Worm (Caenorhabditis elegans): ENCODE measurements around the gene F32D8.12.

The F32D8.12 gene

DNA sequence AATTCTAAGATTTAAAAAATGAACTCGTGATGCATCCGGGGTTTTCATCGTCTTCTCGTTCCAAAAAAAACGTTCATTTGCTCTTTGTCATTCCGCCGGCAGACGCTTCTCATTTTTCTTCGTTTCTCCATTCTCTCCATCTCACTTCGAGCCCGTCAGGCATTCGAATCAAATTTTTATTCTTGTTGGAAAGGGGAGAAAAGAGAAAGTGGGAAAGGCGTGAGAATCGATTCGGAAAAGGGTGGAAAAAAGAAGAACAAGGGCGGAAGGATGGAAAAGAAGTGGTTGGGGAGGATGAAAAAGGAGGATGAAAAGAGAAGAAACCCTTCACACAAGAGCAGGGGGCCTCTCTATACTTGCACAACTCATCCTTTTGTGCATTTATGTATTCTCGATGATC, 14.0 kb upstream of the F32D8.12 start:
- no peak for TF ChIP-seq unc-62 (GFP tag; optimal IDR thresholded peaks at IDR 0.05)

DNA sequence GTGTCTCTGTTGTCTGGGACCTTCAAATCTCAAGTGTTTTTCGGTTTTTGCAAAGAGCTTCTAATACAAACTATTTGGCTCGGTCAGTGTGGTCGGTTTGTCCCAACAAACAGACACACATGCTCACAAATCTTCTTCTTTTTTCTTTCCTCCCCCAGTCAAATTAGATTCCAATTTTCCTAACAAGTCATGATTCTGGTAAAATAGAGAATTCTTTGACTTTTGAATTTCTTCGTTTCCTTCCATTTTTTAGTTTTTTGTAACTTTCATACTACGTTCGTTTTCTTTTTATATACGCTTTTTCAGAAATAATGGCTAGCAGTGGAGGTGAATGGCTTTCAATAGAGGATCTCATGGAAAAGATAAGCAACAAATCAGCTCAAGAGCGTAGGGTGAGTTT, 12.9 kb upstream of the F32D8.12 start, which contains the start of gene F32D8.15:
F32D8.15 (plus strand) TSS at position 301 of the 400 bp plus-strand sequence.
- no peak for TF ChIP-seq unc-62 (GFP tag; optimal IDR thresholded peaks at IDR 0.05)

DNA sequence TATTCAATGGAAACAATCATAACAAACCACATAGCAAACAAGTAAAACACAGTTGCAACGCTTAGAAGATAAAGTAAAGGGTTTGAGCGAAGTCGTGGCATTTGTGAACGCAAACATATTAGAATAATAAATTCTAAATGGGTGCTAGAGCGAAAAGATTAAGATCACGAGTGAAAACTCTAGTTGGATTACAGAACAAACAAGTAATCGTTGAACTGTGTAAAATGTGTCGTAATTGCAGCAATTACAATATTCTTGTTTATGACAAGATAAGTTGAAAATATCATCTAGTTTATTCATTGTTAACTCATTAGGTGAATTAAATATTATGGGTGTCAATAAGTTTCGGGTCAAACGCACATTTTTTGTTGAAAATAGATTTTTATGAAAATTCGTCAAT, 11.9 kb upstream of the F32D8.12 start, which contains the start of gene F32D8.8:
F32D8.8 (minus strand) TSS at position 101 of the 400 bp plus-strand sequence.
- TF ChIP-seq unc-62 (GFP tag; optimal IDR thresholded peaks at IDR 0.05): no peak

DNA sequence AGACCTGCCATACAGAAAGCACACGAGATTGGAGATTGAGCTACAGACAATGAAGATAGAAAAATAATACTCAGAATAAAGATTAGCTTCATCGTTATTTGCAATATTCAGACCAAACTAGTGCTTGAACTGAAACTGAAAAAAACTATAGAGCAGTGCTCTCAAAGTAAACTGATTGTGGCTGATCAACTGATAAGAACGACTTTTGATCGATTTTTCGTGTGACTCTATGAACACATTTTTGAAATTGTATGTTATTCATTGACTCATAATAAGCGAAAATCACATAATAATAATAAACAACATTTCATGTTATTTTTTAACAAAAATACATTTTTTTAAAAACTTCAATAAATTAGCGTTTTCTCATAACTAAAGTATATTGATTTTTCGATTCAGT, 10.3 kb upstream of the F32D8.12 start, which contains the start of gene spp-16:
spp-16 (minus strand) TSS at position 179 of the 400 bp plus-strand sequence.
- TF ChIP-seq unc-62 (GFP tag; optimal IDR thresholded peaks at IDR 0.05): no peak

ce11 chrV:10898629-10899028, 7.8 kb upstream of the F32D8.12 start:
- TF ChIP-seq unc-62 (GFP tag; optimal IDR thresholded peaks at IDR 0.05): no peak

DNA sequence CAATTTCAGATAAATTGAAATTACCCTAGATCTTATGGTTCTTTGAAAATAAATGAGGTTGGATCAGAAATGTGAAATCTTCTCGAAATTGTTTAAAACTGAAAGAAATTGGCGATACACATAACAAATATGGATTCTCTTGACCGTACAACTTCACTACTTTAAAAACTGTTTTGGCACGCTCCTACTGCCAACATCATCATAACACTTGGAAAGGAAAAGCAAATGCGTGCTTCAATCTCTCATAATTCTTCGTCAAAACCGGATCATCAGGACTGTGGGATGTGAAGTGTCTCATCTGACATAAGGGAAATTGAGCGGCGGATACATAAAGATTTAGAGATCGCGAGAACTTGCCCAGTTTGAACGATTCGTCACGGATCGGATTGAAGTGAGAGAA, 7.3 kb upstream of the F32D8.12 start, which contains the start of gene F32D8.7:
F32D8.7 (plus strand) TSS at position 329 of the 400 bp plus-strand sequence.
- TF ChIP-seq unc-62 (GFP tag; optimal IDR thresholded peaks at IDR 0.05): no peak

ce11 chrV:10897172-10897571, 6.3 kb upstream of the F32D8.12 start:
- TF ChIP-seq unc-62 (GFP tag; optimal IDR thresholded peaks at IDR 0.05): no peak

DNA sequence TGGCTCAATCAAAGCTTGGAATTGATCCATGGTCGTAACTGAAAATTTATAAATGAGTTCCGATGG, 6.1 kb upstream of the F32D8.12 start, which contains the start of gene sec-61.G:
sec-61.G (minus strand) TSS at position 38 of the 66 bp plus-strand sequence.
- no peak for TF ChIP-seq unc-62 (GFP tag; optimal IDR thresholded peaks at IDR 0.05)

ce11 chrV:10896706-10897105, 5.9 kb upstream of the F32D8.12 start:
- no peak for TF ChIP-seq unc-62 (GFP tag; optimal IDR thresholded peaks at IDR 0.05)

ce11 chrV:10896295-10896694, 5.5 kb upstream of the F32D8.12 start, which contains the start of gene F32D8.13:
TSS of gene F32D8.13 (minus strand) at chrV:10896543.
- no peak for TF ChIP-seq unc-62 (GFP tag; optimal IDR thresholded peaks at IDR 0.05)

- no peak for TF ChIP-seq unc-62 (GFP tag; optimal IDR thresholded peaks at IDR 0.05)
Measured at ce11 chrV:10894601-10895000, 3.8 kb upstream of the F32D8.12 start, which contains the start of the genes F32D8.14 and F32D8.5. TSS of gene F32D8.14 (minus strand) at chrV:10894788. TSS of gene F32D8.5 (plus strand) at chrV:10894800.

DNA sequence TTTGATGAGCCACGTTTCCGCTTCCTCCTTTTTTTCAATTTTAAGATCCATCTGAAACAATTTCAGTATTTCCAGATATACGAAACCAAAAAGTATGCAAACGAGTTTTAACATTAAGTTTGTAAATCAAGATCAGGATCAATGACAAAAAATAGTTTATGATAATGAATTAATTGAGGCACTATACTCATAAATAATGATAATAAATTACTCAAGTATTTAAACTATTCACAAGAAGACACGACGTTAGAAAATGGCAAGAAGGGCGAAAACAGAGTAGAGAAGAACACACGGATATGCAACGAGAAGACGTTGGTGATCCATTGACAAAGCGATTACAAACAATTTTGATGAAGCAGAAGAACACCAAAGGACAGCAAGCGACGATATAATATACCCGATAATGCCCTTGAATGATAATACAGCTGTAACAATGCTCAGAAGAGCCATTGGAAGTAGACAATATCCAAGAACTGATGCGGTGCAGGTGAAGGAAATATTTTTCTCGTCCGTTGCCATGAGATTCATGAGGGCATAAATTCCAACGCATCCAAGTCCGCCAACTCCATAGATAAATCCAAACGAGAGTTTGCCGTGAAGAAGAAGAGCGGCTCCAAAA, 2.8 kb upstream of the F32D8.12 start, which contains the start of gene F32D8.4:
F32D8.4 (minus strand) TSS at position 51 of the 619 bp plus-strand sequence.
- TF ChIP-seq unc-62 (GFP tag; optimal IDR thresholded peaks at IDR 0.05): no peak

DNA sequence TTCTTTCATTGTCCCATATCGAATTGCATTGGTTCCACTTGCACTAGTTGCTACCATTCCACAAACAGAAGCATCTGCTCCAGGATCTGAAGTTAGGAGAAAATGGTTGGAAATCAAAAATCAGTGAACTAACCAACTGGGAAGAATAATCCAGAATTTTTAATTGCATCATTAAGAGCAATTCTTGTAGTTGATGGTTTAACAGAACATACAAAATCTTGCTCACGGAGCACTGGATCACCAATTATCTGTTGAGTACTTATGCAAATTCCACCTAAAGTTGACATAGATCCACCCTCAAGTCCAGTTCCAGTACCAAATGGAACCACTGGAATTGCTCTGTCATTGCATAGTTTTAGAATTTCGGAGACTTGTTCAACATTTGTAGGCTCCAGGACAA, 1.1 kb downstream of the F32D8.12 start:
- no peak for TF ChIP-seq unc-62 (GFP tag; optimal IDR thresholded peaks at IDR 0.05)

DNA sequence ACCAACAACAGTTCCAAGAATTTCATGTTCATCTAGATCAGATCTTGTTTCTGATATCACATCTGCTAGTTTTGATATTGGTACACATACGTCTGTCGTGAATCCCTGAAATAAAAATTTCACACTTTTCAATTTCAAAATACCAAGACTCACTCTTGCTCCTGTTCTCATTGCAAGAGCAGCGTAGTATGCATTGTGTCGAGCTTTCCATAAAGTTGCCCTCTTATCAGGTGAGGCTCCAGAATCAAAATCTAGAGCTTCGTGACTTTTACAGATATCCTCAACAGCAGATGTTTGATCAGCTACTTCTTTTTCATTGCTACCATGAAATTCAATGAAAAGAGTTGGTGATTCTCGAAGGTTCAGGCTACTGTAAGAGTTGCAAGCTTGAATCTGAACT, 1.8 kb downstream of the F32D8.12 start, which contains the start of gene F32D8.11:
F32D8.11 (minus strand) TSS at position 101 of the 400 bp plus-strand sequence.
- TF ChIP-seq unc-62 (GFP tag; optimal IDR thresholded peaks at IDR 0.05): no peak

- TF ChIP-seq unc-62 (GFP tag; optimal IDR thresholded peaks at IDR 0.05): no peak
Measured at ce11 chrV:10888153-10888552, 2.7 kb downstream of the F32D8.12 start.

DNA sequence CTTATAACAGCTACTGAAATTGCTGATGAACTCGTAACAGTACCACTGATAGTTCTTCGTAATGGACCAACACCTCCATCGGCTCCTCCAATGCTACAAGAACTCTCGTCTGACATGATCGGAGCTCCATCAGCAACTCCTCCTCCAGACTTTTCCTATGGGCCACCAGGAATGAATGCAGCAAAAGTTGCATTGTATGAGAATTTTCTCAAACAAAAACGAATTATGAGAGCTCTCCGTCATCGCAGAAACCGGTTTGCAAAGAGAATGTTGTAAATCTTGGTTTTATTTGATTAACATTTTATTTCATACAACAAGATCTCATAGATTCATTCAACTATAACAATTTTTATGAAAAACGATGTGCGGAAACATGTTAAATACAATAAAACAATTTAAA, 3.3 kb downstream of the F32D8.12 start:
- no peak for TF ChIP-seq unc-62 (GFP tag; optimal IDR thresholded peaks at IDR 0.05)

DNA sequence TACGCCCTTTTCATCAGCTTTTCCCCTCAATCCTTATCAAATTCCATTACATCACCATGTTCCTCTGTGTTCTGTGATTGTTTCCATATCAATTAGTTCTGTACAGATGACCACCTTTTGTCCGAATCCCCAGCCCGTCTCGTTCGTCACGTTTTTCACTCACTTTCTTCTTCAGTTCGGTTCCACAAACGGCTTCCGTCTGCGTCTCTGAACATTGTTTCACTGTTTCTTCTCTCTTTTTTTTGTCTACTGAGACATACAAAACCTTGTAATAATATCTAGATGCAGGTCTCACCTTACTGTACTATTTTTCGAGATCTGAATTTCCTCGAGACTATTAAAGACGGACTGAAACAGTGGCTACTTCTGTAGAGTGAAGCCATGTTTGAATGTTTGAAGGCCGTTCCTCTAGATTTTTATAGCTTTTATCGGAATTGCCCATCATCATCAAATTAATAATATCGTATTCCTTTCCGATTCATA, 4.4 kb downstream of the F32D8.12 start, which contains the start of gene F32D8.3:
F32D8.3 (plus strand) TSS at position 433 of the 483 bp plus-strand sequence.
- no peak for TF ChIP-seq unc-62 (GFP tag; optimal IDR thresholded peaks at IDR 0.05)

DNA sequence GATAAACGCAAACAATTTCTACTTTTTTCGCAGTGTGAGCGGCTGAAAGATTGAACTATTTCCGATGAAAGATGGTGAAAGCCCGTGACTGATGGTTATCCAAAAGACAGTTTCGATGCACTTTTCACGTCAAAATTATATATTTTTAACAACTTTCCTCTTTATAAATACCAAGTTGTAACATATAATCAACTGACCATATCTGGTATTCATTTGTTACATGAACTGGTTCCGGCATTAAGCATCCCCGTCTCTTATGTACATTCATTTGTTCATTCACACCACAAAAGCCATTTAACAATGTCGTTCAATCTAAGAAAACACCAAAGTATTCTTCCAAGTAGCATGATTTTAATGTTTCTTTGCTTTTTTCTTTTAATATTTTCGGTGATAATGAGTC, 7.3 kb downstream of the F32D8.12 start, which contains the start of gene F32D8.2:
F32D8.2 (plus strand) TSS at position 301 of the 400 bp plus-strand sequence.
- no peak for TF ChIP-seq unc-62 (GFP tag; optimal IDR thresholded peaks at IDR 0.05)

Measured in whole organism, dauer.